Worm (Caenorhabditis elegans) whole organism, L4 larva: ENCODE results near the gene egl-46.

Experiments
- Y105C5A.15 ChIP-seq: fragments of 200-800 bp; sonication (Bioruptor generic); IDR thresholded peaks from 2 replicates; pipeline ENCODE4 v1.3.6; 2022; ENCODE audit warnings: missing genetic modification characterization, missing compliant biosample characterization
- ama-1 ChIP-seq: fragments of 150-350 bp; optimal IDR thresholded peaks from 2 replicates; lab custom pipeline; 2014; ENCODE audit warnings: inconsistent platforms, mixed read lengths
- dpl-1 ChIP-seq: fragments of 150-350 bp; optimal IDR thresholded peaks from 2 replicates; lab custom pipeline; 2014; ENCODE audit warnings: missing biosample characterization, missing genetic modification reagents, missing genetic modification characterization
- duxl-1 ChIP-seq: sonication (generic microtip); optimal IDR thresholded peaks from 2 replicates; lab custom pipeline; 2016; ENCODE audit warnings: mild to moderate bottlenecking, missing genetic modification characterization, moderate library complexity, missing compliant biosample characterization; ENCODE audit not compliant: poor library complexity
- hmg-1.1 ChIP-seq: fragments of 200-800 bp; sonication (Bioruptor generic); IDR thresholded peaks from 2 replicates; pipeline ENCODE4 v1.3.6; 2022; ENCODE audit warnings: missing genetic modification reagents, missing genetic modification characterization, missing compliant biosample characterization
- lin-39 ChIP-seq: fragments of 150-350 bp; optimal IDR thresholded peaks from 2 replicates; lab custom pipeline; 2014; ENCODE audit warnings: missing biosample characterization, missing genetic modification reagents, missing genetic modification characterization
- pha-4 ChIP-seq, 2 experiments: fragments of 150-350 bp in 1 of 2; fragments of 200-800 bp in 1 of 2; sonication (Bioruptor generic) in 1 of 2; IDR thresholded peaks in 1 of 2; optimal IDR thresholded peaks in 1 of 2; 2 replicates each; pipeline versions ENCODE4 v1.3.6 to Lab custom; 2014 to 2022; ENCODE audit warnings: missing genetic modification characterization in 2 of 2, missing genetic modification reagents in 2 of 2, missing biosample characterization in 1 of 2, missing compliant biosample characterization in 1 of 2
- zfp-3 ChIP-seq: fragments of 200-800 bp; sonication (Bioruptor generic); conservative IDR thresholded peaks from 2 replicates; pipeline ENCODE4 v1.3.6; 2022; ENCODE audit warnings: missing genetic modification reagents, missing genetic modification characterization, missing compliant biosample characterization

DNA sequence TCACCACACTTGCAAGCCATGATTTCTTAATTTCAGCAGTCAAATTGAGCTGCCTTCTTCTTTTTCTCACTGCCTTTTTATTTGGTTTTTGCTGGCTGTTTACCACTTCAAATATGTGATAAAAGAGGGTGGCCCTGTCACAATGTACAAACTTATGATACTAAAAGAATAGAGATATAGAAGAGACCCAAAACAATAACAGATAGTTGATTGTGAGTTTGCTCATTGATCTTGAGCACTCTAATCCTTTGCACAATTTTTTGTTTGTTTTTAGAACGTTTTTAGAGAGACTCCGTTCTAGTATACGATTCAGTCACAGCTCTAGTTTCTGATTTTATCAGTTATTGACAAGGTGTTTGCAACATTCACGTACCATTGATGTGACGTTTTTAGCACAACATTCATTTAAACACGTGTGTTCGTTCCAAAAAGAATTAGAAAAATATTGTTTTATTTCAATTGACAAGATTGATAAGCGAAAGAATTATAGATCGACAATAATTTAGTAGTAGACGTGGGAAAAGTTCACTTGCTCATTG, 10.5 kb upstream of the egl-46 start, which contains the start of gene mtl-1:
- TF ChIP-seq lin-39 (tag; lab: Kevin White, UChicago) (no peak), zfp-3 (GFP tag; lab: Robert Waterston, UW) (no peak), dpl-1 (no peak), pha-4 (GFP tag; IDR thresholded peaks at IDR 0.05; lab: Robert Waterston, UW) (no peak), pha-4 (tag; optimal IDR thresholded peaks at IDR 0.05; lab: Kevin White, UChicago) (no peak), duxl-1 (no peak), ama-1 (no peak), Y105C5A.15 (GFP tag; lab: Robert Waterston, UW) (no peak), hmg-1.1 (no peak)
